Fruit fly (Drosophila melanogaster) whole organism, embryonic: ENCODE results near the gene CG9628.
A peak's percentile ranks its signal among the peaks of the same experiment; 100 is the strongest.

ENCODE experiments used
- Ada2b ChIP-seq: fragments of 200-800 bp; sonication (Bioruptor generic); IDR thresholded peaks from 2 replicates; pipeline ENCODE4 v1.3.6; 2022; ENCODE audit warnings: missing biosample characterization, missing genetic modification characterization
- Asciz ChIP-seq: fragments of 200-800 bp; sonication (Bioruptor generic); optimal IDR thresholded peaks from 2 replicates; lab custom pipeline; 2017; ENCODE audit warnings: missing biosample characterization, mild to moderate bottlenecking, missing genetic modification characterization, missing genetic modification reagents
- Bdp1 ChIP-seq: fragments of 200-800 bp; sonication (Bioruptor generic); optimal IDR thresholded peaks from 3 replicates; lab custom pipeline; 2016; ENCODE audit warnings: missing biosample characterization, missing genetic modification characterization
- CG10543 ChIP-seq: fragments of 200-800 bp; sonication (Bioruptor generic); optimal IDR thresholded peaks from 3 replicates; lab custom pipeline; 2017; ENCODE audit warnings: missing biosample characterization, mild to moderate bottlenecking, missing genetic modification characterization, moderate library complexity
- CG10565 ChIP-seq: fragments of 200-800 bp; sonication (Bioruptor generic); optimal IDR thresholded peaks from 3 replicates; lab custom pipeline; 2016; ENCODE audit warnings: missing biosample characterization, mild to moderate bottlenecking, missing genetic modification characterization
- CG10654 ChIP-seq: fragments of 200-800 bp; sonication (Bioruptor generic); optimal IDR thresholded peaks from 2 replicates; lab custom pipeline; 2016; ENCODE audit warnings: missing biosample characterization, missing genetic modification characterization
- CG11247 ChIP-seq: fragments of 200-800 bp; sonication (Bioruptor generic); IDR thresholded peaks from 2 replicates; pipeline ENCODE4 v1.3.6; 2022; ENCODE audit warnings: missing biosample characterization, missing genetic modification characterization
- CG13287 ChIP-seq: fragments of 200-800 bp; sonication (Bioruptor generic); IDR thresholded peaks from 2 replicates; pipeline ENCODE4 v1.3.6; 2022; ENCODE audit warnings: missing biosample characterization, missing genetic modification characterization; ENCODE audit not compliant: partially characterized antibody
- CG15011 ChIP-seq: fragments of 200-800 bp; sonication (Bioruptor generic); optimal IDR thresholded peaks from 3 replicates; lab custom pipeline; 2018; ENCODE audit warnings: missing biosample characterization, mild to moderate bottlenecking, missing genetic modification characterization
- CG2875 ChIP-seq: fragments of 200-800 bp; sonication (Bioruptor generic); optimal IDR thresholded peaks from 2 replicates; lab custom pipeline; 2017; ENCODE audit warnings: missing biosample characterization, mild to moderate bottlenecking, missing genetic modification characterization, missing genetic modification reagents
- CG30020 ChIP-seq: fragments of 200-800 bp; optimal IDR thresholded peaks from 2 replicates; lab custom pipeline; 2019; ENCODE audit warnings: missing biosample characterization, mild to moderate bottlenecking, missing genetic modification characterization, moderate library complexity
- CG33213 ChIP-seq: fragments of 200-800 bp; sonication (Bioruptor generic); optimal IDR thresholded peaks from 3 replicates; lab custom pipeline; 2016; ENCODE audit warnings: missing biosample characterization, missing genetic modification characterization
- CG34224 ChIP-seq: fragments of 200-800 bp; sonication (Bioruptor generic); IDR thresholded peaks from 3 replicates; pipeline ENCODE4 v1.3.6; 2022; ENCODE audit warnings: missing biosample characterization, missing genetic modification characterization; ENCODE audit not compliant: partially characterized antibody
- CG34376 ChIP-seq: fragments of 200-800 bp; sonication (Bioruptor generic); optimal IDR thresholded peaks from 2 replicates; lab custom pipeline; 2018; ENCODE audit warnings: missing biosample characterization, mild to moderate bottlenecking, missing genetic modification characterization
- CG3847 ChIP-seq: fragments of 200-800 bp; sonication (Bioruptor generic); IDR thresholded peaks from 2 replicates; pipeline ENCODE4 v1.3.6; 2022; ENCODE audit warnings: missing biosample characterization, missing genetic modification characterization
- CG4360 ChIP-seq: fragments of 200-800 bp; sonication (Bioruptor generic); IDR thresholded peaks from 2 replicates; pipeline ENCODE4 v1.3.6; 2022; ENCODE audit warnings: missing biosample characterization, missing genetic modification characterization
- CG5953 ChIP-seq: fragments of 200-800 bp; sonication (Bioruptor generic); IDR thresholded peaks from 2 replicates; pipeline ENCODE4 v1.3.6; 2022; ENCODE audit warnings: missing biosample characterization, missing genetic modification characterization
- CG6175 ChIP-seq: fragments of 200-800 bp; sonication (Bioruptor generic); IDR thresholded peaks from 3 replicates; pipeline ENCODE4 v1.3.6; 2022; ENCODE audit warnings: missing biosample characterization, missing genetic modification characterization
- CG6689 ChIP-seq: fragments of 200-800 bp; sonication (Bioruptor generic); IDR thresholded peaks from 2 replicates; pipeline ENCODE4 v1.3.6; 2022; ENCODE audit warnings: missing biosample characterization, missing genetic modification characterization
- CG7357 ChIP-seq: fragments of 200-800 bp; sonication (Bioruptor generic); IDR thresholded peaks from 3 replicates; pipeline ENCODE4 v1.3.6; 2022; ENCODE audit warnings: missing biosample characterization, missing genetic modification characterization
- CG8290 ChIP-seq, 3 experiments: fragments of 200-800 bp; sonication (Bioruptor generic); optimal IDR thresholded peaks; 2 replicates each; lab custom pipeline; 2016 to 2019; ENCODE audit warnings: missing biosample characterization in 3 of 3, missing genetic modification characterization in 3 of 3, mild to moderate bottlenecking in 2 of 3, moderate library complexity in 1 of 3
- CG8359 ChIP-seq: fragments of 200-800 bp; sonication (Bioruptor generic); optimal IDR thresholded peaks from 2 replicates; lab custom pipeline; 2017; ENCODE audit warnings: missing biosample characterization, mild to moderate bottlenecking, missing genetic modification characterization, borderline replicate concordance
- CG9727 ChIP-seq: fragments of 200-800 bp; sonication (Bioruptor generic); optimal IDR thresholded peaks from 3 replicates; lab custom pipeline; 2017; ENCODE audit warnings: missing biosample characterization, mild to moderate bottlenecking, missing genetic modification characterization
- CkIIα-i1 ChIP-seq: fragments of 200-800 bp; sonication (Bioruptor generic); IDR thresholded peaks from 2 replicates; pipeline ENCODE4 v1.3.6; 2022; ENCODE audit warnings: missing biosample characterization, missing genetic modification characterization
- Drgx ChIP-seq: fragments of 200-800 bp; sonication (Bioruptor generic); IDR thresholded peaks from 2 replicates; pipeline ENCODE4 v1.3.6; 2022; ENCODE audit warnings: missing biosample characterization, missing genetic modification characterization
- H2.0 ChIP-seq: fragments of 200-800 bp; sonication (Bioruptor generic); IDR thresholded peaks from 2 replicates; pipeline ENCODE4 v1.3.6; 2022; ENCODE audit warnings: missing biosample characterization, missing genetic modification characterization
- Hmx ChIP-seq: fragments of 200-800 bp; sonication (Bioruptor generic); optimal IDR thresholded peaks from 2 replicates; lab custom pipeline; 2016; ENCODE audit warnings: missing biosample characterization, missing genetic modification characterization
- Med ChIP-seq: fragments of 200-800 bp; sonication (Bioruptor generic); peaks from one replicate; lab custom pipeline; 2016; ENCODE audit warnings: missing biosample characterization, missing genetic modification characterization, mild to moderate bottlenecking, inconsistent platforms, moderate library complexity
- NFAT ChIP-seq: fragments of 200-800 bp; sonication (Bioruptor generic); IDR thresholded peaks from 2 replicates; pipeline ENCODE4 v1.3.6; 2022; ENCODE audit warnings: missing biosample characterization, missing genetic modification characterization
- Pdp1 ChIP-seq, 2 experiments: fragments of 200-800 bp; sonication (Bioruptor generic); optimal IDR thresholded peaks; 3 replicates each; lab custom pipeline; 2016; ENCODE audit warnings: missing biosample characterization in 2 of 2, missing genetic modification characterization in 2 of 2, mild to moderate bottlenecking in 1 of 2, moderate library complexity in 1 of 2
- bsh ChIP-seq, 2 experiments: fragments of 200-800 bp; sonication (Bioruptor generic); optimal IDR thresholded peaks; 2 replicates each; lab custom pipeline; 2017 to 2018; ENCODE audit warnings: mild to moderate bottlenecking in 2 of 2, missing biosample characterization in 2 of 2, missing genetic modification characterization in 2 of 2, moderate library complexity in 1 of 2
- cad ChIP-seq: fragments of >200 bp; optimal IDR thresholded peaks from 2 replicates; lab custom pipeline; 2017; ENCODE audit warnings: missing biosample characterization, missing genetic modification characterization
- corto ChIP-seq: fragments of 200-800 bp; sonication (Bioruptor generic); optimal IDR thresholded peaks from 2 replicates; lab custom pipeline; 2016; ENCODE audit warnings: missing biosample characterization, mild to moderate bottlenecking, missing genetic modification characterization, moderate library complexity
- crol ChIP-seq: fragments of 200-800 bp; sonication (Bioruptor generic); IDR thresholded peaks from 2 replicates; pipeline ENCODE4 v1.3.6; 2022; ENCODE audit warnings: missing biosample characterization, missing genetic modification characterization
- da ChIP-seq: fragments of 200-800 bp; sonication (Bioruptor generic); optimal IDR thresholded peaks from 2 replicates; lab custom pipeline; 2016; ENCODE audit warnings: missing biosample characterization, missing genetic modification characterization
- dmrt11E ChIP-seq: fragments of 200-800 bp; sonication (Bioruptor generic); optimal IDR thresholded peaks from 3 replicates; lab custom pipeline; 2018; ENCODE audit warnings: missing biosample characterization, mild to moderate bottlenecking, missing genetic modification characterization, moderate library complexity
- emc ChIP-seq: fragments of 200-800 bp; sonication (Bioruptor generic); optimal IDR thresholded peaks from 2 replicates; lab custom pipeline; 2016; ENCODE audit warnings: missing biosample characterization, missing genetic modification characterization
- ewg ChIP-seq: fragments of 200-800 bp; sonication (Bioruptor generic); optimal IDR thresholded peaks from 3 replicates; lab custom pipeline; 2017; ENCODE audit warnings: mild to moderate bottlenecking, missing biosample characterization, missing genetic modification reagents, missing genetic modification characterization
- fd96Cb ChIP-seq: fragments of 200-800 bp; sonication (Bioruptor generic); optimal IDR thresholded peaks from 2 replicates; lab custom pipeline; 2018; ENCODE audit warnings: missing biosample characterization, mild to moderate bottlenecking, missing genetic modification characterization, moderate library complexity
- fu2 ChIP-seq: fragments of 200-800 bp; sonication (Bioruptor generic); optimal IDR thresholded peaks from 2 replicates; lab custom pipeline; 2016; ENCODE audit warnings: missing biosample characterization, missing genetic modification characterization
- gem ChIP-seq: fragments of 200-800 bp; sonication (Bioruptor generic); optimal IDR thresholded peaks from 2 replicates; lab custom pipeline; 2019; ENCODE audit warnings: missing biosample characterization, mild to moderate bottlenecking, missing genetic modification characterization, moderate library complexity
- gt ChIP-seq: fragments of 200-800 bp; sonication (Bioruptor generic); IDR thresholded peaks from 2 replicates; pipeline ENCODE4 v1.3.6; 2022; ENCODE audit warnings: missing biosample characterization, missing genetic modification characterization
- mirr ChIP-seq: fragments of 200-800 bp; sonication (Bioruptor generic); optimal IDR thresholded peaks from 3 replicates; lab custom pipeline; 2018; ENCODE audit warnings: missing biosample characterization, mild to moderate bottlenecking, missing genetic modification characterization
- peb ChIP-seq: fragments of 200-800 bp; sonication (Bioruptor generic); IDR thresholded peaks from 2 replicates; pipeline ENCODE4 v1.3.6; 2022; ENCODE audit warnings: missing biosample characterization, missing genetic modification characterization
- phol ChIP-seq: fragments of 200-800 bp; sonication (Bioruptor generic); optimal IDR thresholded peaks from 3 replicates; lab custom pipeline; 2018; ENCODE audit warnings: missing biosample characterization, mild to moderate bottlenecking, missing genetic modification characterization, moderate library complexity
- sisA ChIP-seq: fragments of 200-800 bp; sonication (Bioruptor generic); IDR thresholded peaks from 2 replicates; pipeline ENCODE4 v1.3.6; 2022; ENCODE audit warnings: missing biosample characterization, missing genetic modification characterization
- slp2 ChIP-seq: fragments of 200-800 bp; sonication (Bioruptor generic); optimal IDR thresholded peaks from 2 replicates; lab custom pipeline; 2016; ENCODE audit warnings: missing biosample characterization, missing genetic modification characterization
- tin ChIP-seq: fragments of 200-800 bp; sonication (Bioruptor generic); optimal IDR thresholded peaks from 3 replicates; lab custom pipeline; 2016; ENCODE audit warnings: missing biosample characterization, missing genetic modification characterization
- trh ChIP-seq: fragments of 200-800 bp; sonication (Bioruptor generic); optimal IDR thresholded peaks from 2 replicates; lab custom pipeline; 2016; ENCODE audit warnings: missing biosample characterization, missing genetic modification characterization
- vnd ChIP-seq: fragments of 200-800 bp; sonication (Bioruptor generic); IDR thresholded peaks from 3 replicates; pipeline ENCODE4 v1.3.6; 2022; ENCODE audit warnings: missing biosample characterization, missing genetic modification characterization; ENCODE audit not compliant: partially characterized antibody

Gene CG9628

DNA sequence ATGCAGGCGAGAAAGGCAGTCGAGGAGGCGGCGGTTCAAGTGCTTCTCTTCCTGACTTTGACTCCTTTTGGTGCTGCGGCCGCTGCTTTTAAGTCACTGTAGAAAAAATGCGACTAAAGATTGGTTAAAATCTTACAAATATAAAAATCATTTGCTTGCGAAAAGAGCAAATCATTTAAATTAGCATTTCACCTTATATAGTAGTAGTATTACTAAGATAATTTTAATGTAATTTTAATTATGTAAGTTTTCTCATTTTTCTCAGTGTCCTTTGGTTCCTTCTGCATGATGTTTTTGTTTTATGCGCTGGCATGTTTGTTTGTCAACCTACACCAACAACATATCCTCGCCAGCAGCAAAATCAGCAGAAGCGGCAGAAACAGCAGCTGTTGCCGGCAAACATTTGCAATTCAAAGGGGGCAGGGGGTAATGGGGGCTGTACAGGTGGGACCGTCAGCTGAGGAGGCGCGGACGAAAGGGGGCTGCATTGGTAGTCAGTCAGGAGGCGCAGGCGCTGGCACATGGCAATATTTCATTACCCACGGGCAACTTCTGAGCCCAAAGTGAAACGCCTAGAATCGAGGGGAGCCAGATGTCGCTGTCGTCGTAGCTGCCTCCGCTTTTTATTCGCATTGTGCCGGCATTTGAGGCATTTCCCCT, 24.7 kb downstream of the CG9628 start:
- TF ChIP-seq tin (GFP tag; lab: Kevin White, UChicago): no peak
- no peak for TF ChIP-seq CG7357 (GFP tag; lab: Robert Waterston, UW)
- no peak for TF ChIP-seq emc (GFP tag; lab: Kevin White, UChicago)
- TF ChIP-seq CG5953 (GFP tag; lab: Robert Waterston, UW): no peak
- no peak for TF ChIP-seq sisA (GFP tag; lab: Robert Waterston, UW)
- no peak for TF ChIP-seq CG2875 (GFP tag; lab: Kevin White, UChicago)
- no peak for TF ChIP-seq CG10565 (GFP tag; lab: Kevin White, UChicago)
- TF ChIP-seq peb (GFP tag; lab: Robert Waterston, UW): no peak
- TF ChIP-seq fu2 (GFP tag; lab: Kevin White, UChicago): no peak
- TF ChIP-seq cad: no peak
- TF ChIP-seq CkIIα-i1 (GFP tag; lab: Robert Waterston, UW): no peak
- TF ChIP-seq vnd (GFP tag; lab: Robert Waterston, UW): no peak
- TF ChIP-seq bsh (GFP tag; optimal IDR thresholded peaks at IDR 0.05; lab: Kevin White, UChicago): peak in 1 of 2 experiments; percentile 57
- no peak for TF ChIP-seq CG34224 (GFP tag; lab: Robert Waterston, UW)
- no peak for TF ChIP-seq NFAT (GFP tag; lab: Robert Waterston, UW)
- no peak for TF ChIP-seq da (GFP tag; lab: Kevin White, UChicago)
- no peak for TF ChIP-seq CG13287
- peak; percentile 57; the same call in 1 of the 2 replicates for TF ChIP-seq crol (GFP tag; lab: Robert Waterston, UW)
- no peak for TF ChIP-seq trh
- no peak for TF ChIP-seq CG3847 (GFP tag; lab: Robert Waterston, UW)
- no peak for TF ChIP-seq H2.0 (GFP tag; lab: Robert Waterston, UW)
- TF ChIP-seq CG4360: 0 out of 2 replicates have a peak, but pooled peaks have one; percentile 11
- no peak for TF ChIP-seq CG6689 (GFP tag; lab: Robert Waterston, UW)
- TF ChIP-seq Bdp1 (GFP tag; lab: Kevin White, UChicago): no peak
- no peak for TF ChIP-seq slp2 (GFP tag; lab: Kevin White, UChicago)
- no peak for TF ChIP-seq Hmx (GFP tag; lab: Kevin White, UChicago)
- TF ChIP-seq CG15011: no peak
- TF ChIP-seq CG33213: no peak
- TF ChIP-seq mirr (GFP tag; lab: Kevin White, UChicago): no peak
- no peak for TF ChIP-seq CG10654 (GFP tag; lab: Kevin White, UChicago)
- no peak for TF ChIP-seq CG30020 (tag; lab: Kevin White, UChicago)
- TF ChIP-seq dmrt11E (tag; lab: Kevin White, UChicago): peak; percentile 18
- no peak for TF ChIP-seq CG11247 (GFP tag; lab: Robert Waterston, UW)
- no peak for TF ChIP-seq CG8290 (GFP tag; optimal IDR thresholded peaks at IDR 0.05; lab: Kevin White, UChicago)
- no peak for TF ChIP-seq CG8290 (tag; optimal IDR thresholded peaks at IDR 0.05; lab: Kevin White, UChicago)
- peak; percentile 17 for TF ChIP-seq gem (tag; lab: Kevin White, UChicago)
- peak; percentile 13 for TF ChIP-seq ewg (GFP tag; lab: Kevin White, UChicago)
- TF ChIP-seq Drgx (GFP tag; lab: Robert Waterston, UW): peak; percentile 72
- TF ChIP-seq Pdp1 (GFP tag; optimal IDR thresholded peaks at IDR 0.05; lab: Kevin White, UChicago): no peak
- TF ChIP-seq gt (GFP tag; lab: Robert Waterston, UW): no peak
- no peak for TF ChIP-seq CG9727 (GFP tag; lab: Kevin White, UChicago)
- TF ChIP-seq Med (GFP tag; lab: Kevin White, UChicago): peak; percentile 13
- no peak for TF ChIP-seq phol
- no peak for TF ChIP-seq CG34376 (GFP tag; lab: Kevin White, UChicago)
- TF ChIP-seq CG6175 (GFP tag; lab: Robert Waterston, UW): no peak
- no peak for TF ChIP-seq CG8359 (GFP tag; lab: Kevin White, UChicago)
- TF ChIP-seq corto (GFP tag; lab: Kevin White, UChicago): peak; percentile 32
- no peak for TF ChIP-seq CG10543 (GFP tag; lab: Kevin White, UChicago)
- no peak for TF ChIP-seq Asciz (GFP tag; lab: Kevin White, UChicago)
- no peak for TF ChIP-seq fd96Cb (tag; lab: Kevin White, UChicago)
- no peak for TF ChIP-seq Ada2b
